Worm (Caenorhabditis elegans) whole organism, midembryonic: ENCODE results near the gene clec-221.

Source experiments
- cog-1 ChIP-seq: sonication (generic microtip); optimal IDR thresholded peaks from 2 replicates; lab custom pipeline; 2016; ENCODE audit warnings: missing genetic modification characterization, missing compliant biosample characterization
- flt-1 ChIP-seq: fragments of 200-800 bp; sonication (Bioruptor generic); IDR thresholded peaks from 2 replicates; pipeline ENCODE4 v1.3.6; 2022; ENCODE audit warnings: missing genetic modification characterization, missing compliant biosample characterization
- med-1 ChIP-seq: sonication (generic microtip); optimal IDR thresholded peaks from 2 replicates; lab custom pipeline; 2017; ENCODE audit warnings: missing genetic modification characterization, mild to moderate bottlenecking, missing compliant biosample characterization, antibody characterized with exemption, missing genetic modification reagents; ENCODE audit not compliant: insufficient read depth
- tab-1 ChIP-seq: fragments of 200-800 bp; sonication (Bioruptor generic); IDR thresholded peaks from 2 replicates; pipeline ENCODE4 v1.3.6; 2022; ENCODE audit warnings: missing genetic modification characterization, missing compliant biosample characterization
- ztf-23 ChIP-seq: fragments of 200-800 bp; sonication (Bioruptor generic); IDR thresholded peaks from 2 replicates; pipeline ENCODE4 v1.3.6; 2022; ENCODE audit warnings: missing genetic modification reagents, missing genetic modification characterization, missing compliant biosample characterization
- ztf-29 ChIP-seq: fragments of 200-800 bp; sonication (Bioruptor generic); IDR thresholded peaks from 2 replicates; pipeline ENCODE4 v1.3.6; 2022; ENCODE audit warnings: missing genetic modification reagents, missing genetic modification characterization, missing compliant biosample characterization

ce11 chrV:10937294-10937693 is 16.9 kb downstream of the clec-221 start:
- TF ChIP-seq tab-1 (GFP tag; lab: Robert Waterston, UW) (no peak), ztf-29 (GFP tag; lab: Robert Waterston, UW) (no peak), med-1 (GFP tag; lab: Kevin White, UChicago) (no peak), flt-1 (GFP tag; lab: Robert Waterston, UW) (no peak), ztf-23 (GFP tag; lab: Robert Waterston, UW) (no peak), cog-1 (tag; lab: Kevin White, UChicago) (no peak)
